Worm (Caenorhabditis elegans): Measurements from ENCODE around the gene T16A1.4.

- TF ChIP-seq lin-54 (GFP tag; optimal IDR thresholded peaks at IDR 0.05) (no peak), zim-3 (tag; optimal IDR thresholded peaks at IDR 0.05) (no peak), dox-1 (GFP tag; IDR thresholded peaks at IDR 0.05) (no peak), sdz-38 (tag; optimal IDR thresholded peaks at IDR 0.05) (no peak)
These were observed 49.4 kb downstream of the T16A1.4 start, which contains the start of gene sdz-28 for ce11 chrII:2130770-2131169.
